Fruit fly (Drosophila melanogaster) whole organism, embryonic: Measurements from ENCODE around the gene CG15414.

Source experiments
- Adf1 ChIP-seq: fragments of 200-800 bp; sonication (Bioruptor generic); IDR thresholded peaks from 2 replicates; pipeline ENCODE4 v1.3.6; 2022; ENCODE audit warnings: missing biosample characterization, missing genetic modification characterization
- Bteb2 ChIP-seq: fragments of 200-800 bp; sonication (Bioruptor generic); optimal IDR thresholded peaks from 2 replicates; lab custom pipeline; 2016; ENCODE audit warnings: missing biosample characterization, missing genetic modification characterization
- CG10543 ChIP-seq: fragments of 200-800 bp; sonication (Bioruptor generic); optimal IDR thresholded peaks from 3 replicates; lab custom pipeline; 2017; ENCODE audit warnings: missing biosample characterization, mild to moderate bottlenecking, missing genetic modification characterization, moderate library complexity
- CG12299 ChIP-seq: fragments of 200-800 bp; sonication (Bioruptor generic); optimal IDR thresholded peaks from 2 replicates; lab custom pipeline; 2018; ENCODE audit warnings: missing biosample characterization, mild to moderate bottlenecking, missing genetic modification characterization
- CG15601 ChIP-seq: fragments of 200-800 bp; sonication (Bioruptor generic); optimal IDR thresholded peaks from 3 replicates; lab custom pipeline; 2019; ENCODE audit warnings: missing biosample characterization, mild to moderate bottlenecking, missing genetic modification characterization, moderate library complexity
- CG17186 ChIP-seq: fragments of 200-800 bp; sonication (Bioruptor generic); optimal IDR thresholded peaks from 3 replicates; lab custom pipeline; 2017; ENCODE audit warnings: missing biosample characterization, missing genetic modification reagents, missing genetic modification characterization
- CG17361 ChIP-seq: fragments of 200-800 bp; sonication (Bioruptor generic); IDR thresholded peaks from 3 replicates; pipeline ENCODE4 v1.3.6; 2022; ENCODE audit warnings: missing biosample characterization, missing genetic modification characterization
- CG17829 ChIP-seq: fragments of 200-800 bp; optimal IDR thresholded peaks from 2 replicates; lab custom pipeline; 2019; ENCODE audit warnings: missing biosample characterization, mild to moderate bottlenecking, missing genetic modification characterization, moderate library complexity
- CG32532 ChIP-seq: fragments of 200-800 bp; sonication (Bioruptor generic); IDR thresholded peaks from 2 replicates; pipeline ENCODE4 v1.3.6; 2022; ENCODE audit warnings: missing biosample characterization, missing genetic modification characterization
- CG3407 ChIP-seq: fragments of 200-800 bp; sonication (Bioruptor generic); optimal IDR thresholded peaks from 2 replicates; lab custom pipeline; 2018; ENCODE audit warnings: missing biosample characterization, mild to moderate bottlenecking, missing genetic modification characterization
- CG34224 ChIP-seq: fragments of 200-800 bp; sonication (Bioruptor generic); IDR thresholded peaks from 3 replicates; pipeline ENCODE4 v1.3.6; 2022; ENCODE audit warnings: missing biosample characterization, missing genetic modification characterization; ENCODE audit not compliant: partially characterized antibody
- CG3726 ChIP-seq: fragments of 200-800 bp; sonication (Bioruptor generic); IDR thresholded peaks from 3 replicates; pipeline ENCODE4, ENCODE4 v1.3.6; 2022; ENCODE audit warnings: missing biosample characterization, missing genetic modification characterization
- CG3995 ChIP-seq: fragments of 200-800 bp; sonication (Bioruptor generic); optimal IDR thresholded peaks from 3 replicates; lab custom pipeline; 2016; ENCODE audit warnings: missing biosample characterization, missing genetic modification characterization
- CG42726 ChIP-seq: fragments of 200-800 bp; sonication (Bioruptor generic); IDR thresholded peaks from 2 replicates; pipeline ENCODE4 v1.3.6; 2022; ENCODE audit warnings: missing biosample characterization, missing genetic modification characterization; ENCODE audit not compliant: partially characterized antibody
- CG6272 ChIP-seq: fragments of 200-800 bp; sonication (Bioruptor generic); IDR thresholded peaks from 2 replicates; pipeline ENCODE4 v1.3.6; 2022; ENCODE audit warnings: missing biosample characterization, missing genetic modification characterization
- CG7271 ChIP-seq: fragments of 200-800 bp; sonication (Bioruptor generic); optimal IDR thresholded peaks from 2 replicates; lab custom pipeline; 2018; ENCODE audit warnings: missing biosample characterization, mild to moderate bottlenecking, missing genetic modification characterization, moderate library complexity
- CG7372 ChIP-seq: fragments of 200-800 bp; sonication (Bioruptor generic); IDR thresholded peaks from 2 replicates; pipeline ENCODE4 v1.3.6; 2022; ENCODE audit warnings: missing biosample characterization, missing genetic modification characterization
- CG8944 ChIP-seq: fragments of 200-800 bp; sonication (Bioruptor generic); optimal IDR thresholded peaks from 3 replicates; lab custom pipeline; 2016; ENCODE audit warnings: missing biosample characterization, missing genetic modification characterization
- CG9437 ChIP-seq: fragments of 200-800 bp; sonication (Bioruptor generic); optimal IDR thresholded peaks from 2 replicates; lab custom pipeline; 2018; ENCODE audit warnings: missing biosample characterization, mild to moderate bottlenecking, missing genetic modification characterization
- Chrac-16 ChIP-seq: fragments of 200-800 bp; sonication (Bioruptor generic); optimal IDR thresholded peaks from 3 replicates; lab custom pipeline; 2016; ENCODE audit warnings: missing biosample characterization, missing genetic modification characterization
- Deaf1 ChIP-seq: fragments of 200-800 bp; optimal IDR thresholded peaks from 3 replicates; lab custom pipeline; 2019; ENCODE audit warnings: missing biosample characterization, mild to moderate bottlenecking, missing genetic modification characterization, moderate library complexity
- HLHmδ ChIP-seq: fragments of 200-800 bp; sonication (Bioruptor generic); optimal IDR thresholded peaks from 2 replicates; lab custom pipeline; 2018; ENCODE audit warnings: missing biosample characterization, mild to moderate bottlenecking, missing genetic modification characterization, moderate library complexity
- Mrtf ChIP-seq: fragments of 200-800 bp; sonication (Bioruptor generic); IDR thresholded peaks from 3 replicates; pipeline ENCODE4 v1.3.6; 2022; ENCODE audit warnings: missing biosample characterization, missing genetic modification characterization
- Rx ChIP-seq: fragments of 200-800 bp; sonication (Bioruptor generic); IDR thresholded peaks from 2 replicates; pipeline ENCODE4 v1.3.6; 2022; ENCODE audit warnings: missing biosample characterization, missing genetic modification characterization
- Scr ChIP-seq: fragments of 200-800 bp; sonication (Bioruptor generic); IDR thresholded peaks from 2 replicates; pipeline ENCODE4 v1.3.6; 2022; ENCODE audit warnings: missing biosample characterization, missing genetic modification characterization; ENCODE audit not compliant: partially characterized antibody
- Stat92E ChIP-seq, 3 experiments: fragments of >200 bp in 2 of 3; fragments of 200-800 bp in 1 of 3; sonication (Bioruptor generic) in 1 of 3; optimal IDR thresholded peaks; 2 replicates each; lab custom pipeline; 2017 to 2019; ENCODE audit warnings: missing biosample characterization in 3 of 3, missing genetic modification characterization in 3 of 3, mild to moderate bottlenecking in 1 of 3, moderate library complexity in 1 of 3
- Xrp1 ChIP-seq: fragments of 200-800 bp; sonication (Bioruptor generic); IDR thresholded peaks from 2 replicates; pipeline ENCODE4 v1.3.6; 2022; ENCODE audit warnings: missing biosample characterization, missing genetic modification characterization
- YL-1 ChIP-seq: fragments of 200-800 bp; sonication (Bioruptor generic); optimal IDR thresholded peaks from 3 replicates; lab custom pipeline; 2017; ENCODE audit warnings: missing biosample characterization, mild to moderate bottlenecking, missing genetic modification characterization
- ap ChIP-seq: fragments of 200-800 bp; sonication (Bioruptor generic); IDR thresholded peaks from 2 replicates; pipeline ENCODE4 v1.3.6; 2022; ENCODE audit warnings: missing biosample characterization, missing genetic modification characterization
- bbx ChIP-seq: fragments of 200-800 bp; sonication (Bioruptor generic); IDR thresholded peaks from 2 replicates; pipeline ENCODE4 v1.3.6; 2022; ENCODE audit warnings: missing biosample characterization, missing genetic modification characterization; ENCODE audit not compliant: partially characterized antibody
- chn ChIP-seq: fragments of 200-800 bp; sonication (Bioruptor generic); optimal IDR thresholded peaks from 2 replicates; lab custom pipeline; 2016; ENCODE audit warnings: missing biosample characterization, missing genetic modification characterization
- crc ChIP-seq: fragments of 200-800 bp; sonication (Bioruptor generic); optimal IDR thresholded peaks from 2 replicates; lab custom pipeline; 2016; ENCODE audit warnings: missing biosample characterization, missing genetic modification characterization
- dmrt99B ChIP-seq: fragments of 200-800 bp; sonication (Bioruptor generic); optimal IDR thresholded peaks from 2 replicates; lab custom pipeline; 2018; ENCODE audit warnings: missing biosample characterization, mild to moderate bottlenecking, missing genetic modification characterization, moderate library complexity
- dpn ChIP-seq, 2 experiments: fragments of 200-800 bp; sonication (Bioruptor generic); optimal IDR thresholded peaks; 3 replicates each; lab custom pipeline; 2016; ENCODE audit warnings: missing biosample characterization in 2 of 2, missing genetic modification characterization in 2 of 2
- ftz-f1 ChIP-seq: fragments of 200-800 bp; sonication (Bioruptor generic); optimal IDR thresholded peaks from 2 replicates; lab custom pipeline; 2016; ENCODE audit warnings: missing biosample characterization, missing genetic modification characterization
- grau ChIP-seq: fragments of 200-800 bp; optimal IDR thresholded peaks from 3 replicates; lab custom pipeline; 2019; ENCODE audit warnings: missing biosample characterization, mild to moderate bottlenecking, missing genetic modification characterization, moderate library complexity
- her ChIP-seq: fragments of 200-800 bp; sonication (Bioruptor generic); optimal IDR thresholded peaks from 2 replicates; lab custom pipeline; 2016; ENCODE audit warnings: missing biosample characterization, missing genetic modification characterization
- knrl ChIP-seq: fragments of 200-800 bp; sonication (Bioruptor generic); IDR thresholded peaks from 3 replicates; pipeline ENCODE4 v1.3.6; 2022; ENCODE audit warnings: missing biosample characterization, missing genetic modification characterization; ENCODE audit not compliant: partially characterized antibody
- lbe ChIP-seq: fragments of 200-800 bp; sonication (Bioruptor generic); optimal IDR thresholded peaks from 2 replicates; lab custom pipeline; 2016; ENCODE audit warnings: missing biosample characterization, mild to moderate bottlenecking, missing genetic modification characterization
- luna ChIP-seq: fragments of 200-800 bp; sonication (Bioruptor generic); optimal IDR thresholded peaks from 2 replicates; lab custom pipeline; 2016; ENCODE audit warnings: missing biosample characterization, missing genetic modification characterization
- pan ChIP-seq, 4 experiments: fragments of >200 bp in 3 of 4; fragments of 200-800 bp in 1 of 4; sonication (Bioruptor generic) in 1 of 4; optimal IDR thresholded peaks in 3 of 4; IDR thresholded peaks in 1 of 4; 2 replicates each; pipeline versions ENCODE4 v1.3.6 to Lab custom; 2017 to 2022; ENCODE audit warnings: missing biosample characterization in 2 of 4, missing genetic modification characterization in 2 of 4, mixed read lengths in 1 of 4
- pfk ChIP-seq: fragments of 200-800 bp; sonication (Bioruptor generic); optimal IDR thresholded peaks from 2 replicates; lab custom pipeline; 2018; ENCODE audit warnings: missing biosample characterization, mild to moderate bottlenecking, missing genetic modification characterization, moderate library complexity
- pros ChIP-seq: fragments of 200-800 bp; sonication (Bioruptor generic); optimal IDR thresholded peaks from 3 replicates; lab custom pipeline; 2019; ENCODE audit warnings: missing biosample characterization, mild to moderate bottlenecking, missing genetic modification characterization, moderate library complexity
- psq ChIP-seq: fragments of 200-800 bp; sonication (Bioruptor generic); optimal IDR thresholded peaks from 2 replicates; lab custom pipeline; 2017; ENCODE audit warnings: missing biosample characterization, missing genetic modification characterization
- sna ChIP-seq: fragments of 200-800 bp; sonication (Bioruptor generic); IDR thresholded peaks from 2 replicates; pipeline ENCODE4 v1.3.6; 2022; ENCODE audit warnings: missing biosample characterization, missing genetic modification characterization; ENCODE audit not compliant: partially characterized antibody
- sr ChIP-seq: fragments of 200-800 bp; sonication (Bioruptor generic); IDR thresholded peaks from 3 replicates; pipeline ENCODE4 v1.3.6; 2022; ENCODE audit warnings: missing biosample characterization, missing genetic modification characterization
- toy ChIP-seq: fragments of 200-800 bp; sonication (Bioruptor generic); IDR thresholded peaks from 2 replicates; pipeline ENCODE4 v1.3.6; 2022; ENCODE audit warnings: missing biosample characterization, missing genetic modification characterization
- zfh1 ChIP-seq: fragments of 200-800 bp; sonication (Bioruptor generic); IDR thresholded peaks from 3 replicates; pipeline ENCODE4 v1.3.6; 2022; ENCODE audit warnings: missing biosample characterization, missing genetic modification characterization

CG15414 gene

dm6 chr2L:3465918-3466727, 24.7 kb downstream of the CG15414 start, which contains the start of the genes msl-2 and ND-PDSW (continued):
- no peak for TF ChIP-seq sr (GFP tag; lab: Robert Waterston, UW)
- no peak for TF ChIP-seq Deaf1 (tag; lab: Kevin White, UChicago)
- TF ChIP-seq CG17361 (GFP tag; lab: Robert Waterston, UW), result no peak
- no peak for TF ChIP-seq toy (GFP tag; lab: Robert Waterston, UW)
- no peak for TF ChIP-seq grau
- TF ChIP-seq CG17186 (GFP tag; lab: Kevin White, UChicago), result peak; percentile 6
- no peak for TF ChIP-seq Chrac-16 (GFP tag; lab: Kevin White, UChicago)
- peak; percentile 85 for TF ChIP-seq YL-1 (GFP tag; lab: Kevin White, UChicago)
- TF ChIP-seq pros, result no peak
- peak; percentile 21; the same call in 1 of the 2 replicates for TF ChIP-seq bbx (GFP tag; lab: Robert Waterston, UW)
- TF ChIP-seq chn (GFP tag; lab: Kevin White, UChicago), result no peak
- no peak for TF ChIP-seq Bteb2 (GFP tag; lab: Kevin White, UChicago)
- no peak for TF ChIP-seq Adf1 (GFP tag; lab: Robert Waterston, UW)
- TF ChIP-seq CG10543, result no peak
- TF ChIP-seq dpn (GFP tag; optimal IDR thresholded peaks at IDR 0.05; lab: Kevin White, UChicago), result no peak
- TF ChIP-seq ftz-f1 (GFP tag; lab: Kevin White, UChicago), result no peak
- TF ChIP-seq CG17829 (tag; lab: Kevin White, UChicago), result no peak
- peak; percentile 51 for TF ChIP-seq CG9437 (GFP tag; lab: Kevin White, UChicago)
- no peak for TF ChIP-seq ap
- TF ChIP-seq HLHmδ (GFP tag; lab: Kevin White, UChicago), result peak; percentile 22
- no peak for TF ChIP-seq CG12299 (tag; lab: Kevin White, UChicago)
- TF ChIP-seq CG34224, result 0 out of 3 replicates have a peak, but pooled peaks have one; percentile 10
- TF ChIP-seq CG42726 (GFP tag; lab: Robert Waterston, UW), result peak; percentile 57; the same call in 1 of the 2 replicates
- TF ChIP-seq CG8944 (GFP tag; lab: Kevin White, UChicago), result no peak
- no peak for TF ChIP-seq pan (optimal IDR thresholded peaks at IDR 0.05; lab: Kevin White, UChicago)
- TF ChIP-seq pan (GFP tag; optimal IDR thresholded peaks at IDR 0.05 in 1 of 2, IDR thresholded peaks at IDR 0.05 in 1 of 2), result no peak
- TF ChIP-seq her (GFP tag; lab: Kevin White, UChicago), result no peak
- no peak for TF ChIP-seq luna (GFP tag; lab: Kevin White, UChicago)
- no peak for TF ChIP-seq psq
- TF ChIP-seq CG6272 (GFP tag; lab: Robert Waterston, UW), result no peak
- no peak for TF ChIP-seq zfh1 (GFP tag; lab: Robert Waterston, UW)
- no peak for TF ChIP-seq sna (GFP tag; lab: Robert Waterston, UW)
- no peak for TF ChIP-seq Mrtf (GFP tag; lab: Robert Waterston, UW)
- no peak for TF ChIP-seq Rx (GFP tag; lab: Robert Waterston, UW)
- TF ChIP-seq CG15601 (tag; lab: Kevin White, UChicago), result no peak
- no peak for TF ChIP-seq CG3407 (GFP tag; lab: Kevin White, UChicago)
- no peak for TF ChIP-seq dmrt99B (tag; lab: Kevin White, UChicago)
- no peak for TF ChIP-seq CG32532
- TF ChIP-seq CG3726 (GFP tag; lab: Robert Waterston, UW), result no peak
- TF ChIP-seq Xrp1 (GFP tag; lab: Robert Waterston, UW), result no peak
- 0 out of 2 replicates have a peak, but pooled peaks have one; percentile 16 for TF ChIP-seq Scr
- TF ChIP-seq Stat92E (GFP tag; optimal IDR thresholded peaks at IDR 0.05; lab: Kevin White, UChicago), result no peak
- no peak for TF ChIP-seq crc (GFP tag; lab: Kevin White, UChicago)
- no peak for TF ChIP-seq CG7271 (tag; lab: Kevin White, UChicago)
- TF ChIP-seq pfk (GFP tag; lab: Kevin White, UChicago), result no peak
- no peak for TF ChIP-seq CG7372 (GFP tag; lab: Robert Waterston, UW)
- peak; percentile 36 for TF ChIP-seq CG3995 (GFP tag; lab: Kevin White, UChicago)
- TF ChIP-seq knrl, result no peak; the same call in 2 of the 3 replicates
- no peak for TF ChIP-seq lbe (GFP tag; lab: Kevin White, UChicago)
